Fruit fly (Drosophila melanogaster) whole organism, embryonic: ENCODE data around the gene Sulf1.

Source experiments
- BEAF-32 ChIP-seq: fragments of 200-800 bp; sonication (Bioruptor generic); optimal IDR thresholded peaks from 3 replicates; lab custom pipeline; 2017; ENCODE audit warnings: missing biosample characterization, missing genetic modification characterization, mild to moderate bottlenecking, moderate library complexity, missing genetic modification reagents
- Blimp-1 ChIP-seq: fragments of 200-800 bp; sonication (Bioruptor generic); optimal IDR thresholded peaks from 3 replicates; lab custom pipeline; 2018; ENCODE audit warnings: missing biosample characterization, missing genetic modification characterization, mild to moderate bottlenecking, moderate library complexity, missing genetic modification reagents
- CG10274 ChIP-seq: fragments of 200-800 bp; sonication (Bioruptor generic); optimal IDR thresholded peaks from 3 replicates; lab custom pipeline; 2017; ENCODE audit warnings: missing biosample characterization, mild to moderate bottlenecking, missing genetic modification characterization
- CG10543 ChIP-seq: fragments of 200-800 bp; sonication (Bioruptor generic); optimal IDR thresholded peaks from 3 replicates; lab custom pipeline; 2017; ENCODE audit warnings: missing biosample characterization, mild to moderate bottlenecking, missing genetic modification characterization, moderate library complexity
- CG13296 ChIP-seq: fragments of 200-800 bp; sonication (Bioruptor generic); optimal IDR thresholded peaks from 3 replicates; lab custom pipeline; 2018; ENCODE audit warnings: missing biosample characterization, mild to moderate bottlenecking, missing genetic modification characterization
- CG14050 ChIP-seq: fragments of 200-800 bp; sonication (Bioruptor generic); IDR thresholded peaks from 3 replicates; pipeline ENCODE4 v1.3.6; 2022; ENCODE audit warnings: missing biosample characterization, missing genetic modification characterization
- CG14965 ChIP-seq: fragments of 200-800 bp; sonication (Bioruptor generic); optimal IDR thresholded peaks from 2 replicates; lab custom pipeline; 2016; ENCODE audit warnings: missing biosample characterization, missing genetic modification characterization, borderline replicate concordance
- CG16863 ChIP-seq: fragments of 200-800 bp; sonication (Bioruptor generic); optimal IDR thresholded peaks from 3 replicates; lab custom pipeline; 2016; ENCODE audit warnings: missing biosample characterization, missing genetic modification characterization
- CG17385 ChIP-seq: fragments of 200-800 bp; sonication (Bioruptor generic); optimal IDR thresholded peaks from 3 replicates; lab custom pipeline; 2018; ENCODE audit warnings: missing biosample characterization, mild to moderate bottlenecking, missing genetic modification characterization
- CG18476 ChIP-seq: fragments of 200-800 bp; sonication (Bioruptor generic); optimal IDR thresholded peaks from 2 replicates; lab custom pipeline; 2016; ENCODE audit warnings: missing biosample characterization, mild to moderate bottlenecking, missing genetic modification characterization
- CG2712 ChIP-seq: fragments of 200-800 bp; optimal IDR thresholded peaks from 3 replicates; lab custom pipeline; 2019; ENCODE audit warnings: missing biosample characterization, mild to moderate bottlenecking, missing genetic modification characterization, moderate library complexity
- CG31365 ChIP-seq: fragments of 200-800 bp; sonication (Bioruptor generic); optimal IDR thresholded peaks from 2 replicates; lab custom pipeline; 2018; ENCODE audit warnings: missing biosample characterization, mild to moderate bottlenecking, missing genetic modification characterization
- CG32767 ChIP-seq: fragments of 200-800 bp; sonication (Bioruptor generic); IDR thresholded peaks from 2 replicates; pipeline ENCODE4 v1.3.6; 2022; ENCODE audit warnings: missing biosample characterization, missing genetic modification characterization
- CG33213 ChIP-seq: fragments of 200-800 bp; sonication (Bioruptor generic); optimal IDR thresholded peaks from 3 replicates; lab custom pipeline; 2016; ENCODE audit warnings: missing biosample characterization, missing genetic modification characterization
- CG3847 ChIP-seq: fragments of 200-800 bp; sonication (Bioruptor generic); IDR thresholded peaks from 2 replicates; pipeline ENCODE4 v1.3.6; 2022; ENCODE audit warnings: missing biosample characterization, missing genetic modification characterization
- CG8944 ChIP-seq: fragments of 200-800 bp; sonication (Bioruptor generic); optimal IDR thresholded peaks from 3 replicates; lab custom pipeline; 2016; ENCODE audit warnings: missing biosample characterization, missing genetic modification characterization
- Ets65A ChIP-seq: fragments of 200-800 bp; sonication (Bioruptor generic); peaks from one replicate; lab custom pipeline; 2016; ENCODE audit warnings: missing biosample characterization, missing genetic modification characterization
- H15 ChIP-seq: fragments of 200-800 bp; sonication (Bioruptor generic); IDR thresholded peaks from 3 replicates; pipeline ENCODE4 v1.3.6; 2022; ENCODE audit warnings: missing biosample characterization, missing genetic modification characterization
- HLH54F ChIP-seq: fragments of 200-800 bp; sonication (Bioruptor generic); optimal IDR thresholded peaks from 3 replicates; lab custom pipeline; 2016; ENCODE audit warnings: missing biosample characterization, missing genetic modification characterization
- Hr51 ChIP-seq, 2 experiments: fragments of 200-800 bp; sonication (Bioruptor generic); optimal IDR thresholded peaks; 2 replicates in 1 of 2; 3 replicates in 1 of 2; lab custom pipeline; 2016 to 2018; ENCODE audit warnings: missing biosample characterization in 2 of 2, missing genetic modification characterization in 2 of 2, mild to moderate bottlenecking in 1 of 2, moderate library complexity in 1 of 2
- Hsf ChIP-seq: fragments of 200-800 bp; sonication (Bioruptor generic); optimal IDR thresholded peaks from 3 replicates; lab custom pipeline; 2016; ENCODE audit warnings: missing biosample characterization, missing genetic modification characterization
- Jarid2 ChIP-seq: fragments of 200-800 bp; sonication (Bioruptor generic); optimal IDR thresholded peaks from 3 replicates; lab custom pipeline; 2017; ENCODE audit warnings: mild to moderate bottlenecking, missing biosample characterization, missing genetic modification reagents, missing genetic modification characterization
- Lim3 ChIP-seq: fragments of 200-800 bp; sonication (Bioruptor generic); IDR thresholded peaks from 2 replicates; pipeline ENCODE4 v1.3.6; 2022; ENCODE audit warnings: missing biosample characterization, missing genetic modification characterization
- Max ChIP-seq: fragments of 200-800 bp; sonication (Bioruptor generic); optimal IDR thresholded peaks from 2 replicates; lab custom pipeline; 2016; ENCODE audit warnings: missing biosample characterization, mild to moderate bottlenecking, missing genetic modification characterization
- Mes4 ChIP-seq: fragments of 200-800 bp; sonication (Bioruptor generic); optimal IDR thresholded peaks from 2 replicates; lab custom pipeline; 2016; ENCODE audit warnings: missing biosample characterization, missing genetic modification characterization
- Mrtf ChIP-seq: fragments of 200-800 bp; sonication (Bioruptor generic); IDR thresholded peaks from 3 replicates; pipeline ENCODE4 v1.3.6; 2022; ENCODE audit warnings: missing biosample characterization, missing genetic modification characterization
- NFAT ChIP-seq: fragments of 200-800 bp; sonication (Bioruptor generic); IDR thresholded peaks from 2 replicates; pipeline ENCODE4 v1.3.6; 2022; ENCODE audit warnings: missing biosample characterization, missing genetic modification characterization
- NK7.1 ChIP-seq: fragments of 200-800 bp; sonication (Bioruptor generic); optimal IDR thresholded peaks from 3 replicates; lab custom pipeline; 2016; ENCODE audit warnings: missing biosample characterization, missing genetic modification characterization
- Neu2 ChIP-seq: fragments of 200-800 bp; sonication (Bioruptor generic); optimal IDR thresholded peaks from 3 replicates; lab custom pipeline; 2016; ENCODE audit warnings: missing biosample characterization, missing genetic modification characterization, borderline replicate concordance
- NfI ChIP-seq: fragments of 200-800 bp; sonication (Bioruptor generic); optimal IDR thresholded peaks from 3 replicates; lab custom pipeline; 2018; ENCODE audit warnings: missing biosample characterization, mild to moderate bottlenecking, missing genetic modification characterization, moderate library complexity
- Oli ChIP-seq: fragments of 200-800 bp; sonication (Bioruptor generic); optimal IDR thresholded peaks from 2 replicates; lab custom pipeline; 2018; ENCODE audit warnings: missing biosample characterization, mild to moderate bottlenecking, missing genetic modification characterization, moderate library complexity
- amos ChIP-seq: fragments of 200-800 bp; sonication (Bioruptor generic); IDR thresholded peaks from 2 replicates; pipeline ENCODE4 v1.3.6; 2022; ENCODE audit warnings: missing biosample characterization, missing genetic modification characterization; ENCODE audit not compliant: partially characterized antibody
- ap ChIP-seq: fragments of 200-800 bp; sonication (Bioruptor generic); IDR thresholded peaks from 2 replicates; pipeline ENCODE4 v1.3.6; 2022; ENCODE audit warnings: missing biosample characterization, missing genetic modification characterization
- bcd ChIP-seq: fragments of 200-800 bp; sonication (Bioruptor generic); optimal IDR thresholded peaks from 2 replicates; lab custom pipeline; 2017; ENCODE audit warnings: missing biosample characterization, mild to moderate bottlenecking, missing genetic modification characterization
- bigmax ChIP-seq: fragments of 200-800 bp; sonication (Bioruptor generic); optimal IDR thresholded peaks from 2 replicates; lab custom pipeline; 2018; ENCODE audit warnings: missing biosample characterization, mild to moderate bottlenecking, missing genetic modification characterization
- btn ChIP-seq: fragments of 200-800 bp; sonication (Bioruptor generic); optimal IDR thresholded peaks from 2 replicates; lab custom pipeline; 2016; ENCODE audit warnings: missing biosample characterization, missing genetic modification characterization
- cad ChIP-seq: fragments of >200 bp; optimal IDR thresholded peaks from 2 replicates; lab custom pipeline; 2017; ENCODE audit warnings: missing biosample characterization, missing genetic modification characterization
- dysf ChIP-seq: fragments of 200-800 bp; sonication (Bioruptor generic); IDR thresholded peaks from 3 replicates; pipeline ENCODE4 v1.3.6; 2022; ENCODE audit warnings: missing biosample characterization, missing genetic modification characterization
- grau ChIP-seq: fragments of 200-800 bp; optimal IDR thresholded peaks from 3 replicates; lab custom pipeline; 2019; ENCODE audit warnings: missing biosample characterization, mild to moderate bottlenecking, missing genetic modification characterization, moderate library complexity
- nom ChIP-seq: fragments of 200-800 bp; sonication (Bioruptor generic); optimal IDR thresholded peaks from 2 replicates; lab custom pipeline; 2017; ENCODE audit warnings: missing biosample characterization, missing genetic modification characterization, mild to moderate bottlenecking, moderate library complexity, missing genetic modification reagents
- sisA ChIP-seq: fragments of 200-800 bp; sonication (Bioruptor generic); IDR thresholded peaks from 2 replicates; pipeline ENCODE4 v1.3.6; 2022; ENCODE audit warnings: missing biosample characterization, missing genetic modification characterization
- ssp ChIP-seq: fragments of 200-800 bp; sonication (Bioruptor generic); IDR thresholded peaks from 2 replicates; pipeline ENCODE4 v1.3.6; 2022; ENCODE audit warnings: missing biosample characterization, missing genetic modification characterization
- tgo ChIP-seq: fragments of 200-800 bp; sonication (Bioruptor generic); IDR thresholded peaks from 3 replicates; pipeline ENCODE4 v1.3.6; 2022; ENCODE audit warnings: missing biosample characterization, missing genetic modification characterization
- vvl ChIP-seq: fragments of 200-800 bp; sonication (Bioruptor generic); IDR thresholded peaks from 2 replicates; pipeline ENCODE4 v1.3.6; 2022; ENCODE audit warnings: missing biosample characterization, missing genetic modification characterization
- wdn ChIP-seq: fragments of 200-800 bp; sonication (Bioruptor generic); IDR thresholded peaks from 2 replicates; pipeline ENCODE4 v1.3.6; 2022; ENCODE audit warnings: missing biosample characterization, missing genetic modification characterization
- z ChIP-seq: fragments of 200-800 bp; sonication (Bioruptor generic); IDR thresholded peaks from 3 replicates; pipeline ENCODE4 v1.3.6; 2022; ENCODE audit warnings: missing biosample characterization, missing genetic modification characterization
- zfh1 ChIP-seq: fragments of 200-800 bp; sonication (Bioruptor generic); IDR thresholded peaks from 3 replicates; pipeline ENCODE4 v1.3.6; 2022; ENCODE audit warnings: missing biosample characterization, missing genetic modification characterization

Gene Sulf1

DNA sequence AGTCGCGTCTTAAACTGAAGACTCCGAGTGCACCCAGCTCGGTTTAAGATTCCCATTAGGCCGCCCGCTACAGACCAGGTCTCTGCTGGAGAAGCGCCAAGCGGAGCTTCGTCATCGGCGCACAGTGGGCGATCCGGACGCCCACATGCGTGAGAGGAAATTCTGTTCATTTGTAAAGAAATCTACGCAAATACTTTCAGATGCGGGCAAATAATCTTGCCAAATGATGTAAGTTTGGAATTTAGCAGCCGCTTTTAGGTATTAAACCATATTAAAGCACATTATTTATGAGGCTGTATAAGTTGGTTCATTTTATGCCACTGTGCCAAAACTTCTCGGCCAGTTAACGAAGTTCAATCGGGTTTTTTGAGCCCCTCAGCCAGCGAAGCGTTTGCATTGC, 28.9 kb upstream of the Sulf1 start, which contains the start of gene js (continued):
- TF ChIP-seq CG10274 (GFP tag; lab: Kevin White, UChicago) (no peak), cad (GFP tag; lab: Kevin White, UChicago) (no peak), bcd (GFP tag; lab: Kevin White, UChicago) (peak; percentile 8), CG18476 (GFP tag; lab: Kevin White, UChicago) (no peak), NfI (peak; percentile 42), vvl (GFP tag; lab: Robert Waterston, UW) (peak; percentile 8; the same call in 1 of the 2 replicates), HLH54F (GFP tag; lab: Kevin White, UChicago) (no peak), CG33213 (no peak), NK7.1 (no peak), CG10543 (GFP tag; lab: Kevin White, UChicago) (no peak), Hsf (GFP tag; lab: Kevin White, UChicago) (no peak), Ets65A (peak; percentile 27), zfh1 (GFP tag; lab: Robert Waterston, UW) (no peak), bigmax (no peak), CG17385 (GFP tag; lab: Kevin White, UChicago) (peak; percentile 5), CG31365 (no peak), BEAF-32 (no peak), ap (GFP tag; lab: Robert Waterston, UW) (0 out of 2 replicates have a peak, but pooled peaks have one; percentile 11), ssp (no peak), CG13296 (GFP tag; lab: Kevin White, UChicago) (peak; percentile 20), NFAT (GFP tag; lab: Robert Waterston, UW) (no peak), Jarid2 (GFP tag; lab: Kevin White, UChicago) (no peak), sisA (GFP tag; lab: Robert Waterston, UW) (0 out of 2 replicates have a peak, but pooled peaks have one; percentile 9), grau (tag; lab: Kevin White, UChicago) (no peak), Blimp-1 (GFP tag; lab: Kevin White, UChicago) (peak; percentile 21), Neu2 (GFP tag; lab: Kevin White, UChicago) (no peak), amos (no peak), nom (GFP tag; lab: Kevin White, UChicago) (no peak), Oli (peak; percentile 43), CG3847 (peak; percentile 30; the same call in 1 of the 2 replicates), CG14050 (GFP tag; lab: Robert Waterston, UW) (peak; percentile 20; the same call in 1 of the 3 replicates), tgo (0 out of 3 replicates have a peak, but pooled peaks have one; percentile 23), CG16863 (GFP tag; lab: Kevin White, UChicago) (no peak), Mrtf (GFP tag; lab: Robert Waterston, UW) (no peak), CG8944 (GFP tag; lab: Kevin White, UChicago) (no peak), CG14965 (GFP tag; lab: Kevin White, UChicago) (no peak), z (GFP tag; lab: Robert Waterston, UW) (no peak), CG32767 (GFP tag; lab: Robert Waterston, UW) (no peak), Max (GFP tag; lab: Kevin White, UChicago) (no peak), Lim3 (no peak), CG2712 (no peak), wdn (no peak), Mes4 (no peak), dysf (GFP tag; lab: Robert Waterston, UW) (0 out of 3 replicates have a peak, but pooled peaks have one; percentile 15), H15 (GFP tag; lab: Robert Waterston, UW) (no peak), btn (GFP tag; lab: Kevin White, UChicago) (no peak), Hr51 (GFP tag; optimal IDR thresholded peaks at IDR 0.05; lab: Kevin White, UChicago) (no peak)
- TF ChIP-seq, all 482 proteins: peak for 39
